Worm (Caenorhabditis elegans): ENCODE data around the gene srw-12.

Gene srw-12

DNA sequence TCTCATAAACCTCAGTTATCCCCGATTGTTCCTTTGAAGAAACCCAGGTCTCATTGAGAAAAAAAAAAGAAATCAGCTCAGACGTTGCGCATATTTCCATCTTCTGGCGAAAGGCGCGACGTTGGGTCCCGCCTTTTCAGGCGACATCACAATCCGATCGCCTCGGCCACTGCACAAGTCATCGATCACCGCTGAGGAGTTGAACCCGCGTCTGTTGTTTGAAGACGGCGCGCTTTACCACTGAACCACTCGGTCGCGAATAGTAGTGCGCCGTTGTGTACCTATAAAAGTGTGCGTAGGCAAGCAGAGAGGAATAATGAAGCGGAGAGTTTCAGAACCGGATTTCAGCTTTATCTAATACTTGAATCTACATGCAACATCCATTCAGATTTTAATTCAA is 47.5 kb downstream of the srw-12 start, which contains the start of gene Y75B12B.11:
Y75B12B.11 (plus strand) TSS at position 394 of the 400 bp plus-strand sequence.
- TF ChIP-seq sea-2 (GFP tag; optimal IDR thresholded peaks at IDR 0.05) (no peak), ZK546.5 (tag; optimal IDR thresholded peaks at IDR 0.05) (no peak), elt-3 (tag; optimal IDR thresholded peaks at IDR 0.05) (no peak), unc-62 (GFP tag; optimal IDR thresholded peaks at IDR 0.05) (no peak), ztf-4 (tag; optimal IDR thresholded peaks at IDR 0.05) (peak; percentile 72), nhr-67 (tag; optimal IDR thresholded peaks at IDR 0.05) (no peak), fos-1 (tag; optimal IDR thresholded peaks at IDR 0.05) (peak; percentile 61), nhr-25 (tag; optimal IDR thresholded peaks at IDR 0.05) (peak; percentile 84), nhr-12 (tag; optimal IDR thresholded peaks at IDR 0.05) (no peak), snpc-4 (tag; optimal IDR thresholded peaks at IDR 0.05) (no peak), egl-27 (tag; optimal IDR thresholded peaks at IDR 0.05) (no peak), tbx-2 (tag; optimal IDR thresholded peaks at IDR 0.05) (peak; percentile 82), ceh-16 (tag; optimal IDR thresholded peaks at IDR 0.05) (no peak), mml-1 (tag; optimal IDR thresholded peaks at IDR 0.05) (no peak), hmg-11 (tag; optimal IDR thresholded peaks at IDR 0.05) (peak; percentile 76), skn-1 (tag; optimal IDR thresholded peaks at IDR 0.05) (peak; percentile 81), egl-5 (tag; optimal IDR thresholded peaks at IDR 0.05) (no peak), unc-39 (tag; optimal IDR thresholded peaks at IDR 0.05) (no peak), lsy-12 (tag; optimal IDR thresholded peaks at IDR 0.05) (peak; percentile 87), ama-1 (optimal IDR thresholded peaks at IDR 0.05) (peak; percentile 94), nhr-11 (tag; optimal IDR thresholded peaks at IDR 0.05) (no peak), aly-2 (tag; optimal IDR thresholded peaks at IDR 0.05) (peak; percentile 45), R02D3.7 (tag; optimal IDR thresholded peaks at IDR 0.05) (no peak), nhr-237 (tag; optimal IDR thresholded peaks at IDR 0.05) (no peak), lin-39 (tag; optimal IDR thresholded peaks at IDR 0.05) (peak; percentile 76), fkh-2 (tag; optimal IDR thresholded peaks at IDR 0.05) (no peak), eor-1 (tag; optimal IDR thresholded peaks at IDR 0.05) (no peak), nhr-76 (tag; optimal IDR thresholded peaks at IDR 0.05) (no peak), fkh-10 (GFP tag; optimal IDR thresholded peaks at IDR 0.05) (no peak), jun-1 (tag; optimal IDR thresholded peaks at IDR 0.05) (peak; percentile 40), zag-1 (tag; optimal IDR thresholded peaks at IDR 0.05) (no peak), nhr-77 (tag; optimal IDR thresholded peaks at IDR 0.05) (peak; percentile 34), lin-15B (tag; optimal IDR thresholded peaks at IDR 0.05) (peak; percentile 54), ztf-11 (tag; optimal IDR thresholded peaks at IDR 0.05) (no peak), nfya-1 (tag; optimal IDR thresholded peaks at IDR 0.05; ENCODE audit: insufficient read depth) (peak; percentile 71), mdl-1 (tag; optimal IDR thresholded peaks at IDR 0.05) (no peak), nhr-23 (tag; optimal IDR thresholded peaks at IDR 0.05) (peak; percentile 45), pha-4 (tag; optimal IDR thresholded peaks at IDR 0.05) (peak; percentile 74), ceh-82 (tag; optimal IDR thresholded peaks at IDR 0.05) (peak; percentile 10), ceh-28 (tag; optimal IDR thresholded peaks at IDR 0.05) (no peak), elt-2 (tag; optimal IDR thresholded peaks at IDR 0.05) (peak; percentile 69), nhr-43 (tag; optimal IDR thresholded peaks at IDR 0.05; ENCODE audit: poor library complexity, severe bottlenecking) (peak; percentile 75), nhr-28 (tag; optimal IDR thresholded peaks at IDR 0.05) (no peak), pqm-1 (tag; optimal IDR thresholded peaks at IDR 0.05) (peak; percentile 42), elt-1 (tag; optimal IDR thresholded peaks at IDR 0.05) (no peak), ceh-9 (tag; optimal IDR thresholded peaks at IDR 0.05) (no peak), daf-12 (tag; optimal IDR thresholded peaks at IDR 0.05) (no peak)

DNA sequence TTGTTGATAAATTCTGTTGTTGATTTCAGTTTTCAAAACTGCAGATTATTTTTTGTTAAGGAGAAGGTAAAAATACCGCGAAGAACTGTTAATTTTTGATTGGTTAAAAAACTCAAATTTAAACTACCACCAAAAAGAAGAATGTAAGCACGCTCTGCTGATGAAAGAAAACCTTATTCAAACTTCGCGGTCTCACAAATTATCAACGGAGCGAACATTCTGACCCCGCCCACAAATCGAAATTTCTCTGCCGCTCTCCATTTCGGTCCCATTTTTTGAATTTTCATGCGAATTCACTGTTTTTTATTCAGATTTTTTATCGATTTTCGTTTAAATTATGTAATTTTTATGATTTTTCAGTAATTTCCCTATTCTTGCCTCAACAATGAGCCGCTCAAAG is 48.9 kb downstream of the srw-12 start, which contains the start of gene cyn-3:
cyn-3 (plus strand) TSS at position 361 of the 400 bp plus-strand sequence.
- TF ChIP-seq nhr-76 (tag; optimal IDR thresholded peaks at IDR 0.05) (no peak), pqm-1 (tag; optimal IDR thresholded peaks at IDR 0.05) (peak; percentile 58), unc-39 (tag; optimal IDR thresholded peaks at IDR 0.05) (no peak), nhr-25 (tag; optimal IDR thresholded peaks at IDR 0.05) (peak; percentile 86), mml-1 (tag; optimal IDR thresholded peaks at IDR 0.05) (no peak), nhr-237 (tag; optimal IDR thresholded peaks at IDR 0.05) (no peak), nhr-28 (tag; optimal IDR thresholded peaks at IDR 0.05) (no peak), ztf-4 (tag; optimal IDR thresholded peaks at IDR 0.05) (no peak), snpc-4 (tag; optimal IDR thresholded peaks at IDR 0.05) (peak; percentile 86), elt-3 (tag; optimal IDR thresholded peaks at IDR 0.05) (no peak), ceh-16 (tag; optimal IDR thresholded peaks at IDR 0.05) (no peak), pha-4 (tag; optimal IDR thresholded peaks at IDR 0.05) (peak; percentile 98), mdl-1 (tag; optimal IDR thresholded peaks at IDR 0.05) (no peak), aly-2 (tag; optimal IDR thresholded peaks at IDR 0.05) (no peak), elt-1 (tag; optimal IDR thresholded peaks at IDR 0.05) (peak; percentile 58), ceh-82 (tag; optimal IDR thresholded peaks at IDR 0.05) (no peak), nhr-11 (tag; optimal IDR thresholded peaks at IDR 0.05) (no peak), nhr-67 (tag; optimal IDR thresholded peaks at IDR 0.05) (no peak), ama-1 (optimal IDR thresholded peaks at IDR 0.05) (peak; percentile 69), fkh-2 (tag; optimal IDR thresholded peaks at IDR 0.05) (no peak), unc-62 (GFP tag; optimal IDR thresholded peaks at IDR 0.05) (no peak), ztf-11 (tag; optimal IDR thresholded peaks at IDR 0.05) (no peak), nfya-1 (tag; optimal IDR thresholded peaks at IDR 0.05; ENCODE audit: insufficient read depth) (peak; percentile 93), elt-2 (tag; optimal IDR thresholded peaks at IDR 0.05) (peak; percentile 55), ZK546.5 (tag; optimal IDR thresholded peaks at IDR 0.05) (no peak), lin-39 (tag; optimal IDR thresholded peaks at IDR 0.05) (peak; percentile 71), daf-12 (tag; optimal IDR thresholded peaks at IDR 0.05) (no peak), ceh-9 (tag; optimal IDR thresholded peaks at IDR 0.05) (no peak), skn-1 (tag; optimal IDR thresholded peaks at IDR 0.05) (peak; percentile 91), lin-15B (tag; optimal IDR thresholded peaks at IDR 0.05) (peak; percentile 98), nhr-23 (tag; optimal IDR thresholded peaks at IDR 0.05) (peak; percentile 97), eor-1 (tag; optimal IDR thresholded peaks at IDR 0.05) (no peak), nhr-77 (tag; optimal IDR thresholded peaks at IDR 0.05) (no peak), nhr-12 (tag; optimal IDR thresholded peaks at IDR 0.05) (no peak), egl-5 (tag; optimal IDR thresholded peaks at IDR 0.05) (peak; percentile 70), fkh-10 (GFP tag; optimal IDR thresholded peaks at IDR 0.05) (peak; percentile 35), hmg-11 (tag; optimal IDR thresholded peaks at IDR 0.05) (peak; percentile 65), tbx-2 (tag; optimal IDR thresholded peaks at IDR 0.05) (peak; percentile 23), jun-1 (tag; optimal IDR thresholded peaks at IDR 0.05) (peak; percentile 73)
